Worm (Caenorhabditis elegans) whole organism, young adult: ENCODE results near the gene K09C8.2.

Experiments
- F10E7.11 ChIP-seq: sonication (generic microtip); optimal IDR thresholded peaks from 2 replicates; lab custom pipeline; 2017; ENCODE audit warnings: mild to moderate bottlenecking, missing genetic modification characterization, moderate library complexity, missing compliant biosample characterization
- F23B12.7 ChIP-seq: sonication (generic microtip); optimal IDR thresholded peaks from 2 replicates; lab custom pipeline; 2017; ENCODE audit warnings: missing genetic modification characterization, mild to moderate bottlenecking, missing compliant biosample characterization, antibody characterized with exemption, moderate library complexity; ENCODE audit not compliant: insufficient read depth
- T26A5.8 ChIP-seq: sonication (generic microtip); optimal IDR thresholded peaks from 2 replicates; lab custom pipeline; 2016; ENCODE audit warnings: missing genetic modification characterization, missing compliant biosample characterization
- Y95B8A.8 ChIP-seq: fragments of 200-800 bp; sonication (Bioruptor generic); IDR thresholded peaks from 2 replicates; pipeline ENCODE4 v1.3.6; 2022; ENCODE audit warnings: missing genetic modification reagents, missing genetic modification characterization, missing compliant biosample characterization
- ZK185.1 ChIP-seq: sonication (generic microtip); optimal IDR thresholded peaks from 2 replicates; lab custom pipeline; 2016; ENCODE audit warnings: mild to moderate bottlenecking, missing genetic modification characterization, missing compliant biosample characterization; ENCODE audit not compliant: poor library complexity, severe bottlenecking
- athp-1 ChIP-seq: sonication (generic microtip); optimal IDR thresholded peaks from 2 replicates; lab custom pipeline; 2017; ENCODE audit warnings: mild to moderate bottlenecking, missing genetic modification characterization, missing compliant biosample characterization
- attf-5 ChIP-seq: fragments of 200-800 bp; sonication (Bioruptor generic); optimal IDR thresholded peaks from 2 replicates; lab custom pipeline; 2018; ENCODE audit warnings: mild to moderate bottlenecking, missing genetic modification characterization, missing compliant biosample characterization
- bed-2 ChIP-seq: fragments of 200-800 bp; sonication (Bioruptor generic); IDR thresholded peaks from 2 replicates; pipeline ENCODE4 v1.3.6; 2022; ENCODE audit warnings: missing genetic modification reagents, missing genetic modification characterization, missing compliant biosample characterization
- cebp-2 ChIP-seq: fragments of 200-800 bp; sonication (Bioruptor generic); IDR thresholded peaks from 2 replicates; pipeline ENCODE4 v1.3.6; 2022; ENCODE audit warnings: missing genetic modification characterization, missing compliant biosample characterization
- ceh-79 ChIP-seq: sonication (generic microtip); optimal IDR thresholded peaks from 2 replicates; lab custom pipeline; 2017; ENCODE audit warnings: mild to moderate bottlenecking, missing genetic modification characterization, missing compliant biosample characterization
- die-1 ChIP-seq: sonication (generic microtip); optimal IDR thresholded peaks from 2 replicates; lab custom pipeline; 2016; ENCODE audit warnings: missing genotype, mild to moderate bottlenecking, missing genetic modification characterization, missing compliant biosample characterization
- ekl-4 ChIP-seq: fragments of 200-800 bp; sonication (Bioruptor generic); IDR thresholded peaks from 2 replicates; pipeline ENCODE4 v1.3.6; 2022; ENCODE audit warnings: missing genetic modification reagents, missing genetic modification characterization, missing compliant biosample characterization
- ets-4 ChIP-seq: fragments of 200-800 bp; sonication (Bioruptor generic); optimal IDR thresholded peaks from 2 replicates; lab custom pipeline; 2018; ENCODE audit warnings: mild to moderate bottlenecking, missing genetic modification characterization, missing compliant biosample characterization
- him-1 ChIP-seq: sonication (generic microtip); optimal IDR thresholded peaks from 2 replicates; lab custom pipeline; 2016; ENCODE audit warnings: missing genotype, missing genetic modification reagents, missing genetic modification characterization, missing compliant biosample characterization
- hmg-20 ChIP-seq: fragments of 200-800 bp; sonication (Bioruptor generic); IDR thresholded peaks from 2 replicates; pipeline ENCODE4 v1.3.6; 2022; ENCODE audit warnings: missing genetic modification reagents, missing genetic modification characterization, missing compliant biosample characterization
- hrde-1 ChIP-seq: sonication (generic microtip); optimal IDR thresholded peaks from 2 replicates; lab custom pipeline; 2016; ENCODE audit warnings: missing genetic modification characterization, mild to moderate bottlenecking, missing compliant biosample characterization, moderate library complexity, missing genotype, missing genetic modification reagents, borderline replicate concordance
- let-607 ChIP-seq, 2 experiments: fragments of 200-800 bp in 1 of 2; sonication (Bioruptor generic) in 1 of 2; sonication (generic microtip) in 1 of 2; optimal IDR thresholded peaks; 2 replicates each; lab custom pipeline; 2016 to 2018; ENCODE audit warnings: mild to moderate bottlenecking in 2 of 2, missing compliant biosample characterization in 2 of 2, missing genetic modification characterization in 2 of 2, moderate library complexity in 2 of 2, missing genotype in 1 of 2
- lin-35 ChIP-seq, 3 experiments: fragments of 150-350 bp in 2 of 3; sonication (generic microtip) in 1 of 3; optimal IDR thresholded peaks; 2 replicates each; lab custom pipeline; 2014 to 2018; ENCODE audit warnings: missing biosample characterization in 3 of 3, missing genetic modification characterization in 3 of 3, missing genetic modification reagents in 3 of 3
- nhr-80 ChIP-seq: sonication (generic microtip); optimal IDR thresholded peaks from 2 replicates; lab custom pipeline; 2016; ENCODE audit warnings: missing genetic modification characterization, missing compliant biosample characterization
- unc-62 ChIP-seq: fragments of 150-350 bp; optimal IDR thresholded peaks from 2 replicates; lab custom pipeline; 2014; ENCODE audit warnings: missing biosample characterization, missing genetic modification reagents, missing genetic modification characterization
- xnd-1 ChIP-seq: sonication (generic microtip); optimal IDR thresholded peaks from 2 replicates; lab custom pipeline; 2016; ENCODE audit warnings: missing genotype, missing genetic modification reagents, missing genetic modification characterization, missing compliant biosample characterization
- ztf-22 ChIP-seq: fragments of 200-800 bp; sonication (Bioruptor generic); optimal IDR thresholded peaks from 2 replicates; lab custom pipeline; 2018; ENCODE audit warnings: mild to moderate bottlenecking, missing genetic modification characterization, moderate library complexity, missing compliant biosample characterization

The K09C8.2 gene

DNA sequence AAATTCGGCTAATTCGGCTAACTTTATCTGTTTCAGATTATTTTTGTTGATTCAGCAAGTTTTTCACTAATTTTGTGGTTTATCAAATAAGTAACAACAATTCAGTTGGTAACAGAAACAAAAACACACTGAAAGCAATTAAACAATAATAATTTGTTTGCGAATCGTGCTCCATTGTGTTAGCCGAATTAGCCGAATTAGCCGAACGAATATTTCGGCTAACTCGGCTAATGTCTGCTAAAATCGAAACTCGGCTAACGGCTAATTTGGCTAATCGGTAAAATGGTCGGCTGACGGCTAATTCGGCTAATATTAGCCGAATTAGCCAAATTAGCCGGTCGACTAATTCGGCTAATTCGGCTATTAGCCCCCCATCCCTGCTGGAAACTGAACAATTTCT, 44.5 kb downstream of the K09C8.2 start:
- TF ChIP-seq let-607 (tag; optimal IDR thresholded peaks at IDR 0.05; lab: Kevin White, UChicago): no peak

- no peak for TF ChIP-seq die-1 (tag; lab: Kevin White, UChicago)
- peak; percentile 42 for TF ChIP-seq nhr-80 (tag; lab: Kevin White, UChicago)
- TF ChIP-seq, all 124 proteins: peak for 1
Observed at ce11 chrX:11007393-11007792, 48.2 kb downstream of the K09C8.2 start.

DNA sequence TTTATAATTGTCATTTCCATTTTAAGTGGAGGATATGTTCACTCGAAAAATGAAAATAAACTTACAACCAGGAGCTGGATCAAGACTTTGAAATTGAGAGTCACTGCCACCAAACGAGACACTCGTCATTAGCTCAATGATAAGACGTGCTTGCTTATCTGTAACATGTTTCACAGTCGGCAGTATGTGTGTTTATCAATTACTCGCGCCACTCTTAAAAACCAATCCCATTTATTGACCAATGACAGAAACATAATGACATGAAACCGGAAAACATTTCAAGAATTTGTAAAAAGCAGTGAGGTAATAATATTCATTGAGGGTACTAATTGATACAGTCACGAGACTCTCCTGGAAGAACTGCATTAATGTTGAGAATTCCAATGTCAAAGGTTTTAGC, 48.8 kb downstream of the K09C8.2 start, which contains the start of gene del-5:
del-5 (minus strand) TSS at position 130 of the 400 bp plus-strand sequence.
- TF ChIP-seq lin-35 (GFP tag; optimal IDR thresholded peaks at IDR 0.05; lab: Kevin White, UChicago): no peak
- no peak for TF ChIP-seq T26A5.8 (tag; lab: Kevin White, UChicago)
- TF ChIP-seq athp-1: no peak
- TF ChIP-seq xnd-1 (tag; lab: Kevin White, UChicago): no peak
- peak; percentile 14 for TF ChIP-seq unc-62
- TF ChIP-seq ztf-22 (GFP tag; lab: Kevin White, UChicago): no peak
- no peak for TF ChIP-seq let-607 (tag; optimal IDR thresholded peaks at IDR 0.05; lab: Kevin White, UChicago)
- no peak for TF ChIP-seq attf-5 (GFP tag; lab: Kevin White, UChicago)
- no peak for TF ChIP-seq ZK185.1
- TF ChIP-seq Y95B8A.8 (GFP tag; lab: Robert Waterston, UW): no peak
- no peak for TF ChIP-seq hmg-20 (GFP tag; lab: Robert Waterston, UW)
- no peak for TF ChIP-seq F23B12.7 (tag; lab: Kevin White, UChicago)
- no peak for TF ChIP-seq ceh-79
- TF ChIP-seq nhr-80 (tag; lab: Kevin White, UChicago): peak; percentile 58
- peak; percentile 73 for TF ChIP-seq ets-4
- TF ChIP-seq him-1 (tag; lab: Kevin White, UChicago): no peak
- no peak for TF ChIP-seq F10E7.11
- TF ChIP-seq hrde-1: no peak
- no peak for TF ChIP-seq cebp-2 (GFP tag; lab: Robert Waterston, UW)

ce11 chrX:11008954-11009353, 49.7 kb downstream of the K09C8.2 start, which contains the start of gene ttr-31:
ttr-31 (minus strand) TSS chrX:11009054.
- TF ChIP-seq T26A5.8 (tag; lab: Kevin White, UChicago) (no peak), ekl-4 (GFP tag; lab: Robert Waterston, UW) (no peak), F23B12.7 (tag; lab: Kevin White, UChicago) (no peak), bed-2 (no peak)
- TF ChIP-seq, all 124 proteins: peak for 0
